Fruit fly (Drosophila melanogaster) whole organism, prepupa: ENCODE measurements around the gene qtc.

Experiments
- Blimp-1 ChIP-seq: fragments of 200-800 bp; sonication (Bioruptor generic); optimal IDR thresholded peaks from 3 replicates; lab custom pipeline; 2017; ENCODE audit warnings: missing biosample characterization, missing genetic modification characterization, mild to moderate bottlenecking, moderate library complexity, missing genetic modification reagents
- CG10631 ChIP-seq: fragments of 200-800 bp; sonication (Bioruptor generic); optimal IDR thresholded peaks from 2 replicates; lab custom pipeline; 2016; ENCODE audit warnings: missing biosample characterization, missing genetic modification characterization
- CG10669 ChIP-seq: fragments of 200-800 bp; sonication (Bioruptor generic); optimal IDR thresholded peaks from 3 replicates; lab custom pipeline; 2018; ENCODE audit warnings: missing biosample characterization, mild to moderate bottlenecking, missing genetic modification characterization, moderate library complexity
- CG11762 ChIP-seq: fragments of 200-800 bp; sonication (Bioruptor generic); optimal IDR thresholded peaks from 3 replicates; lab custom pipeline; 2016; ENCODE audit warnings: missing biosample characterization, missing genetic modification characterization; ENCODE audit not compliant: insufficient read depth
- CG16779 ChIP-seq: fragments of 200-800 bp; sonication (Bioruptor generic); optimal IDR thresholded peaks from 3 replicates; lab custom pipeline; 2017; ENCODE audit warnings: missing biosample characterization, mild to moderate bottlenecking, missing genetic modification characterization
- CG31627 ChIP-seq: fragments of 200-800 bp; sonication (Bioruptor generic); optimal IDR thresholded peaks from 3 replicates; lab custom pipeline; 2016; ENCODE audit warnings: missing biosample characterization, missing genetic modification characterization
- CG32006 ChIP-seq: fragments of 200-800 bp; sonication (Bioruptor generic); optimal IDR thresholded peaks from 3 replicates; lab custom pipeline; 2017; ENCODE audit warnings: missing biosample characterization, mild to moderate bottlenecking, missing genetic modification characterization
- CG34406 ChIP-seq: fragments of 200-800 bp; sonication (Bioruptor generic); optimal IDR thresholded peaks from 3 replicates; lab custom pipeline; 2016; ENCODE audit warnings: missing biosample characterization, missing genetic modification characterization
- CG3919 ChIP-seq: fragments of 200-800 bp; sonication (Bioruptor generic); optimal IDR thresholded peaks from 3 replicates; lab custom pipeline; 2016; ENCODE audit warnings: missing biosample characterization, missing genetic modification characterization
- CG4318 ChIP-seq: fragments of 200-800 bp; sonication (Bioruptor generic); optimal IDR thresholded peaks from 3 replicates; lab custom pipeline; 2017; ENCODE audit warnings: missing biosample characterization, mild to moderate bottlenecking, missing genetic modification characterization
- CG6163 ChIP-seq: fragments of 200-800 bp; sonication (Bioruptor generic); IDR thresholded peaks from 3 replicates; pipeline ENCODE4 v1.3.6; 2022; ENCODE audit warnings: missing biosample characterization, missing genetic modification characterization
- CG6276 ChIP-seq: fragments of 200-800 bp; sonication (Bioruptor generic); optimal IDR thresholded peaks from 2 replicates; lab custom pipeline; 2017; ENCODE audit warnings: missing biosample characterization, mild to moderate bottlenecking, missing genetic modification characterization
- CG6792 ChIP-seq: fragments of 200-800 bp; sonication (Bioruptor generic); optimal IDR thresholded peaks from 3 replicates; lab custom pipeline; 2016; ENCODE audit warnings: missing biosample characterization, missing genetic modification characterization
- CG6854 ChIP-seq: fragments of 200-800 bp; sonication (Bioruptor generic); optimal IDR thresholded peaks from 2 replicates; lab custom pipeline; 2017; ENCODE audit warnings: missing biosample characterization, mild to moderate bottlenecking, missing genetic modification characterization
- CG8119 ChIP-seq: fragments of 200-800 bp; sonication (Bioruptor generic); IDR thresholded peaks from 3 replicates; pipeline ENCODE4 v1.3.6; 2022; ENCODE audit warnings: missing biosample characterization, missing genetic modification characterization
- CG8319 ChIP-seq: fragments of 200-800 bp; sonication (Bioruptor generic); optimal IDR thresholded peaks from 3 replicates; lab custom pipeline; 2016; ENCODE audit warnings: missing biosample characterization, missing genetic modification characterization
- CG8632 ChIP-seq: fragments of 200-800 bp; sonication (Bioruptor generic); optimal IDR thresholded peaks from 3 replicates; lab custom pipeline; 2016; ENCODE audit warnings: missing biosample characterization, missing genetic modification characterization
- CG9139 ChIP-seq: fragments of 200-800 bp; sonication (Bioruptor generic); optimal IDR thresholded peaks from 3 replicates; lab custom pipeline; 2017; ENCODE audit warnings: missing biosample characterization, mild to moderate bottlenecking, missing genetic modification characterization
- Eip75B ChIP-seq: fragments of 200-800 bp; sonication (Bioruptor generic); optimal IDR thresholded peaks from 3 replicates; lab custom pipeline; 2016; ENCODE audit warnings: missing biosample characterization, missing genetic modification characterization
- Eip78C ChIP-seq: fragments of 200-800 bp; sonication (Bioruptor generic); peaks from one replicate; lab custom pipeline; 2016; ENCODE audit warnings: missing biosample characterization, missing genetic modification characterization
- Eip93F ChIP-seq: fragments of 200-800 bp; sonication (Bioruptor generic); optimal IDR thresholded peaks from 2 replicates; lab custom pipeline; 2016; ENCODE audit warnings: missing biosample characterization, mild to moderate bottlenecking, missing genetic modification characterization
- Ets21C ChIP-seq: fragments of 200-800 bp; sonication (Bioruptor generic); optimal IDR thresholded peaks from 3 replicates; lab custom pipeline; 2016; ENCODE audit warnings: missing biosample characterization, missing genetic modification characterization
- Ets96B ChIP-seq: fragments of 200-800 bp; optimal IDR thresholded peaks from 2 replicates; lab custom pipeline; 2019; ENCODE audit warnings: missing biosample characterization, mild to moderate bottlenecking, missing genetic modification characterization, moderate library complexity
- Gug ChIP-seq: fragments of 200-800 bp; sonication (Bioruptor generic); IDR thresholded peaks from 2 replicates; pipeline ENCODE4 v1.3.6; 2022; ENCODE audit warnings: missing biosample characterization, missing genetic modification characterization
- Hr38 ChIP-seq: sonication (Bioruptor generic); optimal IDR thresholded peaks from 2 replicates; lab custom pipeline; 2016; ENCODE audit warnings: missing biosample characterization, missing genetic modification characterization
- Hr39 ChIP-seq: fragments of 200-800 bp; sonication (Bioruptor generic); optimal IDR thresholded peaks from 2 replicates; lab custom pipeline; 2016; ENCODE audit warnings: missing biosample characterization, missing genetic modification characterization
- Hr4 ChIP-seq: fragments of 200-800 bp; sonication (Bioruptor generic); optimal IDR thresholded peaks from 3 replicates; lab custom pipeline; 2016; ENCODE audit warnings: missing biosample characterization, missing genetic modification characterization
- Lpt ChIP-seq: fragments of 200-800 bp; sonication (Bioruptor generic); optimal IDR thresholded peaks from 3 replicates; lab custom pipeline; 2016; ENCODE audit warnings: missing biosample characterization, missing genetic modification characterization
- Met ChIP-seq: fragments of 200-800 bp; sonication (Bioruptor generic); optimal IDR thresholded peaks from 3 replicates; lab custom pipeline; 2016; ENCODE audit warnings: missing biosample characterization, missing genetic modification characterization
- Smox ChIP-seq: fragments of 200-800 bp; sonication (Bioruptor generic); optimal IDR thresholded peaks from 3 replicates; lab custom pipeline; 2016; ENCODE audit warnings: missing biosample characterization, missing genetic modification characterization
- Sox102F ChIP-seq: fragments of 200-800 bp; sonication (Bioruptor generic); optimal IDR thresholded peaks from 2 replicates; lab custom pipeline; 2016; ENCODE audit warnings: missing biosample characterization, mild to moderate bottlenecking, missing genetic modification characterization
- Sox15 ChIP-seq: fragments of 200-800 bp; sonication (Bioruptor generic); optimal IDR thresholded peaks from 3 replicates; lab custom pipeline; 2016; ENCODE audit warnings: missing biosample characterization, missing genetic modification characterization
- achi ChIP-seq: fragments of 200-800 bp; sonication (Bioruptor generic); optimal IDR thresholded peaks from 3 replicates; lab custom pipeline; 2016; ENCODE audit warnings: missing biosample characterization, missing genetic modification characterization
- acj6 ChIP-seq: fragments of 200-800 bp; sonication (Bioruptor generic); optimal IDR thresholded peaks from 3 replicates; lab custom pipeline; 2016; ENCODE audit warnings: missing biosample characterization, missing genetic modification characterization
- cyc ChIP-seq: fragments of 200-800 bp; sonication (Bioruptor generic); optimal IDR thresholded peaks from 3 replicates; lab custom pipeline; 2016; ENCODE audit warnings: missing biosample characterization, missing genetic modification characterization
- dsx ChIP-seq: fragments of 200-800 bp; optimal IDR thresholded peaks from 3 replicates; lab custom pipeline; 2019; ENCODE audit warnings: missing biosample characterization, mild to moderate bottlenecking, missing genetic modification characterization, moderate library complexity; ENCODE audit not compliant: poor library complexity, severe bottlenecking
- eg ChIP-seq: fragments of 200-800 bp; sonication (Bioruptor generic); IDR thresholded peaks from 3 replicates; pipeline ENCODE4 v1.3.6; 2022; ENCODE audit warnings: missing biosample characterization, missing genetic modification characterization
- esn ChIP-seq: fragments of 200-800 bp; sonication (Bioruptor generic); optimal IDR thresholded peaks from 2 replicates; lab custom pipeline; 2016; ENCODE audit warnings: missing biosample characterization, mild to moderate bottlenecking, missing genetic modification characterization, moderate library complexity
- fd59A ChIP-seq: fragments of 200-800 bp; sonication (Bioruptor generic); optimal IDR thresholded peaks from 2 replicates; lab custom pipeline; 2017; ENCODE audit warnings: missing biosample characterization, mild to moderate bottlenecking, missing genetic modification characterization, missing genetic modification reagents
- lz ChIP-seq: fragments of 200-800 bp; sonication (Bioruptor generic); optimal IDR thresholded peaks from 3 replicates; lab custom pipeline; 2016; ENCODE audit warnings: missing biosample characterization, missing genetic modification characterization
- net ChIP-seq: fragments of 200-800 bp; sonication (Bioruptor generic); optimal IDR thresholded peaks from 3 replicates; lab custom pipeline; 2016; ENCODE audit warnings: missing biosample characterization, missing genetic modification characterization
- pdm3 ChIP-seq: fragments of 200-800 bp; sonication (Bioruptor generic); optimal IDR thresholded peaks from 3 replicates; lab custom pipeline; 2016; ENCODE audit warnings: missing biosample characterization, missing genetic modification characterization
- salr ChIP-seq, 2 experiments: fragments of 200-800 bp; sonication (Bioruptor generic); optimal IDR thresholded peaks; 3 replicates each; lab custom pipeline; 2016 to 2018; ENCODE audit warnings: missing biosample characterization in 2 of 2, missing genetic modification characterization in 2 of 2, mild to moderate bottlenecking in 1 of 2
- spab ChIP-seq: fragments of 200-800 bp; sonication (Bioruptor generic); optimal IDR thresholded peaks from 2 replicates; lab custom pipeline; 2017; ENCODE audit warnings: missing biosample characterization, mild to moderate bottlenecking, missing genetic modification characterization, missing genetic modification reagents
- ss ChIP-seq, 2 experiments: fragments of 200-800 bp; sonication (Bioruptor generic); optimal IDR thresholded peaks; 2 replicates in 1 of 2; 3 replicates in 1 of 2; lab custom pipeline; 2017 to 2018; ENCODE audit warnings: mild to moderate bottlenecking in 2 of 2, missing biosample characterization in 2 of 2, missing genetic modification characterization in 2 of 2, moderate library complexity in 1 of 2
- svp ChIP-seq: fragments of 200-800 bp; sonication (Bioruptor generic); peaks from one replicate; lab custom pipeline; 2016; ENCODE audit warnings: missing biosample characterization, missing genetic modification characterization
- topi ChIP-seq: fragments of 200-800 bp; sonication (Bioruptor generic); optimal IDR thresholded peaks from 3 replicates; lab custom pipeline; 2016; ENCODE audit warnings: missing biosample characterization, missing genetic modification characterization

Gene qtc

DNA sequence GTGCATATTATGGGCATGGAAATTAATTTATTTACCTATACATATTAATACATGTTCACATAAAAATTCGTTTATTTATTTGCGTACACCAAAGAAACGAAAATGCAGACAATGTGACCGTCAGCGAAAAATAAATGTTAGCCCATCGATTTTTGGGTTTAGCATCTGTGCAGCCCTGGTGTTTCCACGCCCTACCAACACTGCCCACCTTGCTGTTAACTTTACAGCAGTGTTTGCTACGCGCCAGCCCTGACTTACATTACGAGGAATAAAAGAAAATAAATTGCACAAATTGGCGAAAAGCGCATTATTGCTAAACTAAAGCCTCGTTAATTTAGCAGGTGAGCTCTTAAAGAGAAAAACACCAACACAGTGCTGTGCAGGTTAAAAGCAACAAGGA, 17.6 kb upstream of the qtc start, which contains the start of the genes CG33995, CG44000 and CG44001 (continued):
- peak; percentile 39 for TF ChIP-seq Hr39
- peak; percentile 29 for TF ChIP-seq Ets21C (GFP tag; lab: Kevin White, UChicago)
- peak; percentile 5 for TF ChIP-seq achi (GFP tag; lab: Kevin White, UChicago)
- TF ChIP-seq CG6163 (GFP tag; lab: Robert Waterston, UW): no peak
- TF ChIP-seq CG6792 (GFP tag; lab: Kevin White, UChicago): peak; percentile 2
- no peak for TF ChIP-seq Lpt (GFP tag; lab: Kevin White, UChicago)
- TF ChIP-seq CG3919 (GFP tag; lab: Kevin White, UChicago): peak; percentile 54
- no peak for TF ChIP-seq salr (GFP tag; optimal IDR thresholded peaks at IDR 0.05; lab: Kevin White, UChicago)
- TF ChIP-seq Smox: peak; percentile 26

DNA sequence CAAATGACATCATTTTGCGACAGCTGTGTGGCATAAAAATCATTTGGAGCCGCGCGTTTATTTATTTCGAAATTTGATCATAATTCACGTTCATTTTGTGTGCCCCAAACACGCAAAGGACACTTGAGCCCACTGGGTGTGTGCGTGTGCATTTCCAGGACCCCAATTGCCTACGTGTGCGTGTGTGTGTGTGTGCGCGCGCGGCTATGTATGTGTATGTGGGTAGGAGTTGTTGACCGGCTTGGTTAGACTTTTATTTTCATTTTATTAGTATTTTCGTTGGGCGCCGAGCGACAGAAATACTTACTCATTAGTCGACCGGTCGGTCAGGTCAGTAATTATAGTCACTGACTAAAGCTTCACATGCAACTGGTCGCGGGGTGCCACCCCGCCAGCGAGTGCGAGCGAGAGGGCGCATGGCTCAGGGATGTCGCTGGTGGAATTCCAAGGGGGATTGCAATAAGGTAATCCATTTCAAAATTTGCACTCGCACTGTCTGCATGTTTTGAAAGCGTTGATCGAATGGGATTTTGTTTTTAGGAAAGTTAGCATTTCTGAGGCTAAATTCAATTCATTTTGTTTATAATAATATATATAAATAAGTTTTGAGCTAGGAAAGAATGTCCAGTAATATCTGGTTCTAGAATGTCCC, 17.0 kb upstream of the qtc start:
- TF ChIP-seq Hr4: peak; percentile 79
- TF ChIP-seq CG32006 (GFP tag; lab: Kevin White, UChicago): peak; percentile 87
- TF ChIP-seq Ets96B (tag; lab: Kevin White, UChicago): peak; percentile 57
- TF ChIP-seq dsx (GFP tag; lab: Kevin White, UChicago): peak; percentile 47
- peak; percentile 69 for TF ChIP-seq CG3919 (GFP tag; lab: Kevin White, UChicago)
- TF ChIP-seq Ets21C (GFP tag; lab: Kevin White, UChicago): peak; percentile 62
- peak; percentile 8 for TF ChIP-seq fd59A
- TF ChIP-seq topi (GFP tag; lab: Kevin White, UChicago): peak; percentile 62
- peak; percentile 57 for TF ChIP-seq Gug (GFP tag; lab: Robert Waterston, UW)
- TF ChIP-seq Met (GFP tag; lab: Kevin White, UChicago): peak; percentile 50
- no peak for TF ChIP-seq CG9139
- TF ChIP-seq CG31627 (GFP tag; lab: Kevin White, UChicago): peak; percentile 73
- peak; percentile 56 for TF ChIP-seq CG34406
- TF ChIP-seq cyc: peak; percentile 56
- TF ChIP-seq spab (GFP tag; lab: Kevin White, UChicago): peak; percentile 50
- peak; percentile 28 for TF ChIP-seq CG8319 (GFP tag; lab: Kevin White, UChicago)
- peak; percentile 48 for TF ChIP-seq Blimp-1 (GFP tag; lab: Kevin White, UChicago)
- TF ChIP-seq CG10669 (GFP tag; lab: Kevin White, UChicago): peak; percentile 66
- TF ChIP-seq Smox: peak; percentile 61
- no peak for TF ChIP-seq Hr38 (GFP tag; lab: Kevin White, UChicago)
- peak; percentile 84 for TF ChIP-seq eg (GFP tag; lab: Robert Waterston, UW)
- TF ChIP-seq CG10631 (GFP tag; lab: Kevin White, UChicago): peak; percentile 79
- peak; percentile 45 for TF ChIP-seq CG8632
- TF ChIP-seq ss (GFP tag; optimal IDR thresholded peaks at IDR 0.05; lab: Kevin White, UChicago): peak; percentile 25 to 27
- peak; percentile 72 for TF ChIP-seq achi (GFP tag; lab: Kevin White, UChicago)
- TF ChIP-seq CG6276 (GFP tag; lab: Kevin White, UChicago): peak; percentile 72
- peak; percentile 77 for TF ChIP-seq acj6 (GFP tag; lab: Kevin White, UChicago)
- peak; percentile 74 for TF ChIP-seq CG8119
- peak; percentile 72 for TF ChIP-seq Hr39
- peak; percentile 53 for TF ChIP-seq Eip75B
- TF ChIP-seq CG4318 (GFP tag; lab: Kevin White, UChicago): peak; percentile 76
- peak; percentile 63 for TF ChIP-seq CG16779 (tag; lab: Kevin White, UChicago)
- TF ChIP-seq lz (GFP tag; lab: Kevin White, UChicago): peak; percentile 68
- TF ChIP-seq Eip93F (GFP tag; lab: Kevin White, UChicago): peak; percentile 10
- TF ChIP-seq Sox102F (GFP tag; lab: Kevin White, UChicago): peak; percentile 70
- peak; percentile 85 for TF ChIP-seq svp (GFP tag; lab: Kevin White, UChicago)
- TF ChIP-seq CG11762 (GFP tag; lab: Kevin White, UChicago): peak; percentile 30
- peak; percentile 70 for TF ChIP-seq esn (GFP tag; lab: Kevin White, UChicago)
- peak; percentile 78 for TF ChIP-seq Lpt (GFP tag; lab: Kevin White, UChicago)
- peak; percentile 80 for TF ChIP-seq pdm3 (GFP tag; lab: Kevin White, UChicago)
- peak; percentile 45 to 52 for TF ChIP-seq salr (GFP tag; optimal IDR thresholded peaks at IDR 0.05; lab: Kevin White, UChicago)
- TF ChIP-seq Eip78C (GFP tag; lab: Kevin White, UChicago): peak; percentile 75
- peak; percentile 68 for TF ChIP-seq net (GFP tag; lab: Kevin White, UChicago)
- no peak for TF ChIP-seq CG6854 (GFP tag; lab: Kevin White, UChicago)
- TF ChIP-seq Sox15 (GFP tag; lab: Kevin White, UChicago): peak; percentile 30
